Fruit fly (Drosophila melanogaster) whole organism, adult: ENCODE data around the gene sowi.

Experiments used
- CG11617 ChIP-seq: fragments of 200-800 bp; sonication (Bioruptor generic); optimal IDR thresholded peaks from 2 replicates; lab custom pipeline; 2017; ENCODE audit warnings: mild to moderate bottlenecking, missing biosample characterization, missing genetic modification reagents, missing genetic modification characterization
- CG12768 ChIP-seq: fragments of 200-800 bp; sonication (Bioruptor generic); optimal IDR thresholded peaks from 2 replicates; lab custom pipeline; 2017; ENCODE audit warnings: missing biosample characterization, missing genetic modification characterization, mild to moderate bottlenecking, moderate library complexity, missing genetic modification reagents
- CG14711 ChIP-seq: fragments of 200-800 bp; sonication (Bioruptor generic); optimal IDR thresholded peaks from 2 replicates; lab custom pipeline; 2018; ENCODE audit warnings: missing biosample characterization, mild to moderate bottlenecking, missing genetic modification characterization, moderate library complexity
- CG1620 ChIP-seq: fragments of 200-800 bp; sonication (Bioruptor generic); optimal IDR thresholded peaks from 2 replicates; lab custom pipeline; 2016; ENCODE audit warnings: missing biosample characterization, missing genetic modification characterization
- CG33017 ChIP-seq: fragments of 200-800 bp; sonication (Bioruptor generic); optimal IDR thresholded peaks from 2 replicates; lab custom pipeline; 2018; ENCODE audit warnings: missing biosample characterization, mild to moderate bottlenecking, missing genetic modification characterization, moderate library complexity
- CG5204 ChIP-seq: fragments of 200-800 bp; sonication (Bioruptor generic); optimal IDR thresholded peaks from 2 replicates; lab custom pipeline; 2016; ENCODE audit warnings: missing biosample characterization, missing genetic modification characterization
- CG7045 ChIP-seq: fragments of 200-800 bp; sonication (Bioruptor generic); optimal IDR thresholded peaks from 2 replicates; lab custom pipeline; 2017; ENCODE audit warnings: missing biosample characterization, mild to moderate bottlenecking, missing genetic modification characterization
- CG7101 ChIP-seq: fragments of 200-800 bp; sonication (Bioruptor generic); optimal IDR thresholded peaks from 2 replicates; lab custom pipeline; 2018; ENCODE audit warnings: missing biosample characterization, mild to moderate bottlenecking, missing genetic modification characterization, moderate library complexity
- Clk ChIP-seq: fragments of 200-800 bp; sonication (Bioruptor generic); optimal IDR thresholded peaks from 2 replicates; lab custom pipeline; 2017; ENCODE audit warnings: missing biosample characterization, missing genetic modification characterization
- Crg-1 ChIP-seq: fragments of 200-800 bp; sonication (Bioruptor generic); optimal IDR thresholded peaks from 2 replicates; lab custom pipeline; 2016; ENCODE audit warnings: missing biosample characterization, missing genetic modification characterization
- Hr96 ChIP-seq: fragments of 200-800 bp; sonication (Bioruptor generic); optimal IDR thresholded peaks from 2 replicates; lab custom pipeline; 2016; ENCODE audit warnings: missing biosample characterization, missing genetic modification characterization
- Mnt ChIP-seq: fragments of 200-800 bp; sonication (Bioruptor generic); optimal IDR thresholded peaks from 2 replicates; lab custom pipeline; 2016; ENCODE audit warnings: missing biosample characterization, mild to moderate bottlenecking, missing genetic modification characterization
- bab1 ChIP-seq: fragments of 200-800 bp; sonication (Bioruptor generic); optimal IDR thresholded peaks from 3 replicates; lab custom pipeline; 2019; ENCODE audit warnings: missing biosample characterization, mild to moderate bottlenecking, missing genetic modification characterization, moderate library complexity
- cic ChIP-seq: fragments of 200-800 bp; sonication (Bioruptor generic); optimal IDR thresholded peaks from 2 replicates; lab custom pipeline; 2017; ENCODE audit warnings: missing biosample characterization, mild to moderate bottlenecking, missing genetic modification characterization, moderate library complexity
- cnc ChIP-seq, 2 experiments: fragments of >200 bp; optimal IDR thresholded peaks; 2 replicates each; lab custom pipeline; 2017
- kay ChIP-seq: fragments of 200-800 bp; sonication (Bioruptor generic); peaks from one replicate; lab custom pipeline; 2016; ENCODE audit warnings: missing biosample characterization, missing genetic modification characterization, borderline replicate concordance
- ovo ChIP-seq: fragments of 200-800 bp; sonication (Bioruptor generic); optimal IDR thresholded peaks from 2 replicates; lab custom pipeline; 2016; ENCODE audit warnings: missing biosample characterization, missing genetic modification characterization
- tj ChIP-seq: fragments of 200-800 bp; sonication (Bioruptor generic); optimal IDR thresholded peaks from 3 replicates; lab custom pipeline; 2017; ENCODE audit warnings: missing biosample characterization, mild to moderate bottlenecking, missing genetic modification characterization, moderate library complexity
- toe ChIP-seq: fragments of 200-800 bp; sonication (Bioruptor generic); optimal IDR thresholded peaks from 2 replicates; lab custom pipeline; 2016; ENCODE audit warnings: missing biosample characterization, missing genetic modification characterization

The sowi gene

dm6 chr3R:6600942-6601341 is 26.8 kb downstream of the sowi start, which contains the start of gene CG31482:
TSS of gene CG31482 (plus strand) at chr3R:6601242.
- TF ChIP-seq bab1 (GFP tag; lab: Kevin White, UChicago) (no peak), CG14711 (no peak), CG12768 (GFP tag; lab: Kevin White, UChicago) (no peak), CG7045 (GFP tag; lab: Kevin White, UChicago) (no peak), toe (GFP tag; lab: Kevin White, UChicago) (no peak), CG1620 (GFP tag; lab: Kevin White, UChicago) (no peak), cic (GFP tag; lab: Kevin White, UChicago) (no peak), CG33017 (tag; lab: Kevin White, UChicago) (no peak), Clk (GFP tag; lab: Kevin White, UChicago) (no peak), cnc (optimal IDR thresholded peaks at IDR 0.05; lab: Kevin White, UChicago) (no peak), CG11617 (GFP tag; lab: Kevin White, UChicago) (no peak), Mnt (GFP tag; lab: Kevin White, UChicago) (no peak), tj (GFP tag; lab: Kevin White, UChicago) (no peak), CG5204 (GFP tag; lab: Kevin White, UChicago) (no peak), kay (GFP tag; lab: Kevin White, UChicago) (no peak), Hr96 (no peak)

dm6 chr3R:6597922-6598321 is 29.8 kb downstream of the sowi start, which contains the start of gene CG1138:
TSS of gene CG1138 (minus strand) at chr3R:6598022.
- no peak for TF ChIP-seq bab1 (GFP tag; lab: Kevin White, UChicago)
- TF ChIP-seq CG7045 (GFP tag; lab: Kevin White, UChicago) = no peak

dm6 chr3R:6593068-6593567 is 34.6 kb downstream of the sowi start, which contains the start of gene dpr11:
TSS of gene dpr11 (minus strand) at chr3R:6593330.
- TF ChIP-seq Clk (GFP tag; lab: Kevin White, UChicago) = no peak
- no peak for TF ChIP-seq kay (GFP tag; lab: Kevin White, UChicago)
- no peak for TF ChIP-seq ovo (GFP tag; lab: Kevin White, UChicago)
- no peak for TF ChIP-seq CG11617 (GFP tag; lab: Kevin White, UChicago)
- TF ChIP-seq cic (GFP tag; lab: Kevin White, UChicago) = no peak
- no peak for TF ChIP-seq bab1 (GFP tag; lab: Kevin White, UChicago)
- TF ChIP-seq CG7101 (tag; lab: Kevin White, UChicago) = no peak
- no peak for TF ChIP-seq Crg-1 (GFP tag; lab: Kevin White, UChicago)
- TF ChIP-seq Mnt (GFP tag; lab: Kevin White, UChicago) = no peak
- TF ChIP-seq cnc (optimal IDR thresholded peaks at IDR 0.05; lab: Kevin White, UChicago) = no peak
- no peak for TF ChIP-seq CG7045 (GFP tag; lab: Kevin White, UChicago)
- no peak for TF ChIP-seq Hr96
- no peak for TF ChIP-seq tj (GFP tag; lab: Kevin White, UChicago)
- no peak for TF ChIP-seq CG12768 (GFP tag; lab: Kevin White, UChicago)
- no peak for TF ChIP-seq toe (GFP tag; lab: Kevin White, UChicago)
- TF ChIP-seq CG1620 (GFP tag; lab: Kevin White, UChicago) = no peak
- TF ChIP-seq CG14711 = no peak
- TF ChIP-seq CG33017 (tag; lab: Kevin White, UChicago) = no peak

dm6 chr3R:6580484-6580883 is 47.2 kb downstream of the sowi start, which contains the start of gene CG2336:
TSS of gene CG2336 (plus strand) at chr3R:6580784.
- TF ChIP-seq CG33017 (tag; lab: Kevin White, UChicago) (no peak), CG7045 (GFP tag; lab: Kevin White, UChicago) (no peak), ovo (GFP tag; lab: Kevin White, UChicago) (no peak), Crg-1 (GFP tag; lab: Kevin White, UChicago) (no peak), Mnt (GFP tag; lab: Kevin White, UChicago) (no peak), CG14711 (no peak), Clk (GFP tag; lab: Kevin White, UChicago) (no peak), Hr96 (no peak), CG12768 (GFP tag; lab: Kevin White, UChicago) (no peak), cic (GFP tag; lab: Kevin White, UChicago) (no peak), CG5204 (GFP tag; lab: Kevin White, UChicago) (no peak), CG7101 (tag; lab: Kevin White, UChicago) (no peak), bab1 (GFP tag; lab: Kevin White, UChicago) (no peak), cnc (optimal IDR thresholded peaks at IDR 0.05; lab: Kevin White, UChicago) (no peak), CG1620 (GFP tag; lab: Kevin White, UChicago) (no peak)
